Worm (Caenorhabditis elegans): ENCODE measurements around the gene str-135.

Gene str-135

ce11 chrV:8238290-8238689, 42.4 kb downstream of the str-135 start, which contains the start of gene rol-3:
TSS of gene rol-3 (minus strand) at chrV:8238409.
- TF ChIP-seq tbx-11 (GFP tag; IDR thresholded peaks at IDR 0.05): no peak
- no peak for TF ChIP-seq ceh-36 (tag; optimal IDR thresholded peaks at IDR 0.05)
- no peak for TF ChIP-seq ama-1 (optimal IDR thresholded peaks at IDR 0.05)
- no peak for TF ChIP-seq aly-1 (tag; optimal IDR thresholded peaks at IDR 0.05)
- TF ChIP-seq flt-1 (GFP tag; IDR thresholded peaks at IDR 0.05): no peak
- TF ChIP-seq B0310.2 (tag; optimal IDR thresholded peaks at IDR 0.05): no peak
- TF ChIP-seq sea-1 (GFP tag; conservative IDR thresholded peaks at IDR 0.05): no peak
- no peak for TF ChIP-seq hnd-1 (tag; optimal IDR thresholded peaks at IDR 0.05)
- TF ChIP-seq hmbx-1 (tag; optimal IDR thresholded peaks at IDR 0.05): no peak

- TF ChIP-seq scrt-1 (GFP tag; IDR thresholded peaks at IDR 0.05): peak; percentile 63; the same call in 1 of the 2 replicates
- TF ChIP-seq sea-1 (GFP tag; conservative IDR thresholded peaks at IDR 0.05): peak; percentile 68; the same call in 1 of the 2 replicates
- peak; percentile 3 for TF ChIP-seq hnd-1 (tag; optimal IDR thresholded peaks at IDR 0.05)
- TF ChIP-seq tra-4 (tag; optimal IDR thresholded peaks at IDR 0.05): peak; percentile 27
- TF ChIP-seq tbx-11 (GFP tag; IDR thresholded peaks at IDR 0.05): 0 out of 2 replicates have a peak, but pooled peaks have one; percentile 48
- no peak for TF ChIP-seq ama-1 (optimal IDR thresholded peaks at IDR 0.05)
- TF ChIP-seq tbx-37 (GFP tag; conservative IDR thresholded peaks at IDR 0.05): no peak
- TF ChIP-seq aly-1 (tag; optimal IDR thresholded peaks at IDR 0.05): peak; percentile 30
- no peak for TF ChIP-seq B0310.2 (tag; optimal IDR thresholded peaks at IDR 0.05)
- TF ChIP-seq ceh-13 (GFP tag; optimal IDR thresholded peaks at IDR 0.05): peak; percentile 22
Observed at ce11 chrV:8235331-8235730, 45.3 kb downstream of the str-135 start.

ce11 chrV:8230056-8230455, 50.6 kb downstream of the str-135 start:
- TF ChIP-seq ceh-13 (GFP tag; optimal IDR thresholded peaks at IDR 0.05) (no peak), hmg-4 (GFP tag; optimal IDR thresholded peaks at IDR 0.05) (peak; percentile 19), tbx-37 (GFP tag; conservative IDR thresholded peaks at IDR 0.05) (0 out of 2 replicates have a peak, but pooled peaks have one; percentile 22), ama-1 (optimal IDR thresholded peaks at IDR 0.05) (no peak), flt-1 (GFP tag; IDR thresholded peaks at IDR 0.05) (0 out of 2 replicates have a peak, but pooled peaks have one; percentile 44), sea-1 (GFP tag; conservative IDR thresholded peaks at IDR 0.05) (no peak), aly-1 (tag; optimal IDR thresholded peaks at IDR 0.05) (no peak), ets-7 (tag; optimal IDR thresholded peaks at IDR 0.05) (no peak), B0310.2 (tag; optimal IDR thresholded peaks at IDR 0.05) (no peak), scrt-1 (GFP tag; IDR thresholded peaks at IDR 0.05) (peak; percentile 60; the same call in 1 of the 2 replicates), F13C5.2 (tag; optimal IDR thresholded peaks at IDR 0.05) (no peak), hmbx-1 (tag; optimal IDR thresholded peaks at IDR 0.05) (no peak), tbx-11 (GFP tag; IDR thresholded peaks at IDR 0.05) (no peak), tra-4 (tag; optimal IDR thresholded peaks at IDR 0.05) (no peak), ceh-36 (tag; optimal IDR thresholded peaks at IDR 0.05) (no peak), hnd-1 (tag; optimal IDR thresholded peaks at IDR 0.05) (no peak), pes-1 (GFP tag; IDR thresholded peaks at IDR 0.05) (no peak)
